Fruit fly (Drosophila melanogaster): ENCODE results near the gene CG33764.

CG33764 gene

DNA sequence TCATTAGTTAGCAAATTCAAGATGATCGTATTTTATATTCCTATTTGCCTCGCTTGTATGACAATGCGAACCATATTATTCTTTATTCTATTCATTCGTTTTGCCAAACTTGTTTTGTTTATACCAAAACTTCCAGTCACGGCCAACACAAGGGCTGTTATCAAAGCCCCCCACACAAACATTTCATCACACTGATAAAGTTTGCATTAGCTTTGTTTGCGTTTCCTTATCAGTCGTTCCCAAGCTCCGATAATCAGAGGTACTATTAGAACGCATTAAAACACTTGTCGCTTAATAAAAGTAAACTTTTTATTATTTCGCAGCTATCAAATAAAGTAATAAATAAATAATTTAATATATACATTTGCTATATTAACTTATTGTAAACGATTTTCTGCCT is 26.4 kb upstream of the CG33764 start (continued):
- TF ChIP-seq mirr (GFP tag; optimal IDR thresholded peaks at IDR 0.05) (peak; percentile 5), Pdp1 (GFP tag; optimal IDR thresholded peaks at IDR 0.05) (peak in 1 of 2 experiments; percentile 22), pnt (GFP tag; optimal IDR thresholded peaks at IDR 0.05) (no peak), Hey (tag; optimal IDR thresholded peaks at IDR 0.05) (no peak), HLHmδ (GFP tag; optimal IDR thresholded peaks at IDR 0.05) (no peak), nau (GFP tag; optimal IDR thresholded peaks at IDR 0.05) (no peak), Nf-YB (GFP tag; optimal IDR thresholded peaks at IDR 0.05) (no peak), Ssrp (tag; optimal IDR thresholded peaks at IDR 0.05) (no peak), CG1832 (GFP tag; optimal IDR thresholded peaks at IDR 0.05) (no peak), BEAF-32 (GFP tag; optimal IDR thresholded peaks at IDR 0.05) (no peak), CG15073 (GFP tag; optimal IDR thresholded peaks at IDR 0.05) (no peak), Dfd (GFP tag; optimal IDR thresholded peaks at IDR 0.05) (no peak), salm (tag; optimal IDR thresholded peaks at IDR 0.05) (peak; percentile 18), Dek (tag; optimal IDR thresholded peaks at IDR 0.05) (peak; percentile 1), exex (tag; optimal IDR thresholded peaks at IDR 0.05) (peak; percentile 69), fd64A (GFP tag; optimal IDR thresholded peaks at IDR 0.05) (no peak), CG34376 (GFP tag; optimal IDR thresholded peaks at IDR 0.05) (peak; percentile 24), CG3995 (GFP tag; optimal IDR thresholded peaks at IDR 0.05) (no peak), CG10979 (tag; optimal IDR thresholded peaks at IDR 0.05) (no peak), cad (GFP tag; optimal IDR thresholded peaks at IDR 0.05) (no peak), CG2199 (GFP tag; IDR thresholded peaks at IDR 0.05) (no peak), corto (GFP tag; optimal IDR thresholded peaks at IDR 0.05) (no peak), sug (tag; optimal IDR thresholded peaks at IDR 0.05) (peak; percentile 95), CG10431 (GFP tag; optimal IDR thresholded peaks at IDR 0.05) (no peak), CG17359 (tag; optimal IDR thresholded peaks at IDR 0.05) (no peak)

DNA sequence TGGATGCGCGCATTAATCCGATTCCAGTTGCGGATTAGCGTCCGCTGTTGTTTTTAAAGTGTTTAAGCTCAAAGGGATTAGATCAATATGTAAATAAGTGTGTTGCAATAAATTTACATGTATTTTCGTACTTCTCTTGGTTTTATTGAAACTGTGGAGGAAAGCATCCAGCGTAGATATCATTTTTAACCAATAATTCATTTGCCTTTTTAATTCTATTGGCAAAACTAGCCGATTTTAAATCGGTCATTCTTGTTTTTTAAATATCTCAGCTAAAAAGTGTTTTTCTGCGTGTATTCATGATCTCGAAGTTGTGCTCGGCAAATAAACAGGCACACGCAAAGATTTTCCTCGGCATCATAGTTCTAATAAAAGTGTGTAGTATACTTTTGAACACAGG is 26.0 kb upstream of the CG33764 start:
- no peak for TF ChIP-seq chm (GFP tag; IDR thresholded peaks at IDR 0.05)
- no peak for TF ChIP-seq pita (GFP tag; optimal IDR thresholded peaks at IDR 0.05)
- peak; percentile 72 for TF ChIP-seq Med (GFP tag)
- peak; percentile 72 for TF ChIP-seq sens (GFP tag)
- TF ChIP-seq CHES-1-like (GFP tag; optimal IDR thresholded peaks at IDR 0.05): no peak

DNA sequence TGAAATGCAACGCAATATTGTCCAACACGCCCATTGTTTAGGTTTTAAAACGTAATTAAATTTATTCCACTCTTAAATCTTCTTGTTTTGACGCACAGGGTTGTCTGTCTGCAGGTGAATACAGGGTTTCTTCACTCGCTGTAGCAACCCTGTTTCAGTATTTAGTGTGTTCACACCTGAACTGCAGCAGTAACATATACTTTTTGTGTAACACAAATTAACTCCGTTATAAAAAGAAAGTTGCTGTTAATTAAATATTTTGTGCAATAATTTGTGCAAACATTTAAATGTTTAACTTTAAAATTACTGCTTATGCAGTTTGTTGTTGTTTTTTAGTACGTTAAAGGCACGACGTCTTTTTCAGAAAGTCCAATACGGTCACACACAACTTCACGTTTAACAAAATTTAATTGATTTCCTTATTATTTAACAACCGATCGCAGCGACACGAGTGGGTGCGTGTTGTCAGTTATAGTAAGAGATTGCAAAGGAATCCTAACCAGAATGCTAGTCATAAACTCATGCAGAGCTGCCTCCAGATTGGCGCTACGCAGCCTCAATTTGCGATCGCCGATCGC is 24.9 kb upstream of the CG33764 start, which contains the start of the genes CG15012 and Fdx2:
TSS of gene CG15012 (minus strand) at position 127 of the 578 bp plus-strand sequence.
TSS of gene Fdx2 (plus strand) at position 363 of the 578 bp plus-strand sequence.
- TF ChIP-seq CG4617 (GFP tag; optimal IDR thresholded peaks at IDR 0.05; ENCODE audit: borderline replicate concordance) (peak; percentile 96), Ets97D (GFP tag; optimal IDR thresholded peaks at IDR 0.05) (peak; percentile 71), pum (GFP tag; optimal IDR thresholded peaks at IDR 0.05) (peak; percentile 11), CG8388 (GFP tag; optimal IDR thresholded peaks at IDR 0.05) (no peak), CG1647 (GFP tag; optimal IDR thresholded peaks at IDR 0.05) (peak; percentile 37), Pdp1 (GFP tag; optimal IDR thresholded peaks at IDR 0.05) (peak in 1 of 2 experiments; percentile 82), sens-2 (GFP tag; IDR thresholded peaks at IDR 0.05) (no peak), usp (GFP tag; optimal IDR thresholded peaks at IDR 0.05) (no peak), Dad (GFP tag; optimal IDR thresholded peaks at IDR 0.05) (peak; percentile 37), CG4360 (GFP tag; IDR thresholded peaks at IDR 0.05) (peak; percentile 32; the same call in 1 of the 2 replicates), vvl (GFP tag; IDR thresholded peaks at IDR 0.05) (peak; percentile 59), Med (GFP tag) (peak; percentile 88), Scr (GFP tag; IDR thresholded peaks at IDR 0.05; ENCODE audit: partially characterized antibody) (peak; percentile 35; the same call in 1 of the 2 replicates), unc-4 (GFP tag; IDR thresholded peaks at IDR 0.05; ENCODE audit: partially characterized antibody) (peak; percentile 29; the same call in 1 of the 2 replicates), CG10267 (tag; optimal IDR thresholded peaks at IDR 0.05) (peak; percentile 74), dmrt11E (tag; optimal IDR thresholded peaks at IDR 0.05) (no peak), Ets65A (GFP tag) (peak; percentile 77), HLH4C (GFP tag; IDR thresholded peaks at IDR 0.05; ENCODE audit: partially characterized antibody) (no peak), gsb (GFP tag; IDR thresholded peaks at IDR 0.05) (no peak), CG2712 (tag; optimal IDR thresholded peaks at IDR 0.05) (peak; percentile 62), twi (tag; optimal IDR thresholded peaks at IDR 0.05) (peak; percentile 7)
